Worm (Caenorhabditis elegans) whole organism, L2 larva: Measurements from ENCODE around the gene ced-5.

Experiments used
- R02D3.7 ChIP-seq: fragments of 150-350 bp; optimal IDR thresholded peaks from 2 replicates; lab custom pipeline; 2014; ENCODE audit warnings: missing biosample characterization, missing genetic modification characterization
- Y55F3AM.14 ChIP-seq: fragments of 200-800 bp; sonication (Bioruptor generic); optimal IDR thresholded peaks from 2 replicates; lab custom pipeline; 2018; ENCODE audit warnings: mild to moderate bottlenecking, missing genetic modification characterization, missing compliant biosample characterization
- ZK546.5 ChIP-seq: sonication (generic microtip); optimal IDR thresholded peaks from 2 replicates; lab custom pipeline; 2017; ENCODE audit warnings: missing biosample characterization, missing genetic modification characterization
- alr-1 ChIP-seq: fragments of 150-350 bp; optimal IDR thresholded peaks from 2 replicates; lab custom pipeline; 2014; ENCODE audit warnings: missing biosample characterization, missing genetic modification characterization
- aly-2 ChIP-seq: fragments of 150-350 bp; optimal IDR thresholded peaks from 2 replicates; lab custom pipeline; 2014; ENCODE audit warnings: missing biosample characterization, missing genetic modification characterization
- ama-1 ChIP-seq: fragments of 150-350 bp; optimal IDR thresholded peaks from 2 replicates; lab custom pipeline; 2018; ENCODE audit warnings: inconsistent platforms
- blmp-1 ChIP-seq: sonication (generic microtip); optimal IDR thresholded peaks from 2 replicates; lab custom pipeline; 2017; ENCODE audit warnings: missing genetic modification characterization, mild to moderate bottlenecking, missing compliant biosample characterization, antibody characterized with exemption, moderate library complexity; ENCODE audit not compliant: insufficient read depth
- ceh-16 ChIP-seq: fragments of 150-350 bp; optimal IDR thresholded peaks from 2 replicates; lab custom pipeline; 2014; ENCODE audit warnings: missing biosample characterization, missing genetic modification characterization
- ceh-82 ChIP-seq: fragments of 150-350 bp; optimal IDR thresholded peaks from 2 replicates; lab custom pipeline; 2014; ENCODE audit warnings: missing biosample characterization, missing genetic modification characterization
- crh-2 ChIP-seq: sonication (generic microtip); optimal IDR thresholded peaks from 2 replicates; lab custom pipeline; 2017; ENCODE audit warnings: missing biosample characterization, missing genetic modification characterization
- dmd-4 ChIP-seq: sonication (generic microtip); optimal IDR thresholded peaks from 2 replicates; lab custom pipeline; 2017; ENCODE audit warnings: missing biosample characterization, missing genetic modification characterization
- egl-27 ChIP-seq: sonication (generic microtip); optimal IDR thresholded peaks from 3 replicates; lab custom pipeline; 2017; ENCODE audit warnings: missing biosample characterization, missing genetic modification reagents, missing genetic modification characterization
- elt-3 ChIP-seq: sonication (generic microtip); optimal IDR thresholded peaks from 2 replicates; lab custom pipeline; 2017; ENCODE audit warnings: missing biosample characterization, missing genetic modification characterization
- fos-1 ChIP-seq: fragments of 150-350 bp; optimal IDR thresholded peaks from 2 replicates; lab custom pipeline; 2014; ENCODE audit warnings: missing biosample characterization, missing genetic modification characterization
- lin-39 ChIP-seq: fragments of 150-350 bp; optimal IDR thresholded peaks from 2 replicates; lab custom pipeline; 2014; ENCODE audit warnings: missing biosample characterization, missing genetic modification reagents, missing genetic modification characterization
- lsy-2 ChIP-seq, 2 experiments: fragments of 150-350 bp in 1 of 2; sonication (generic microtip) in 1 of 2; optimal IDR thresholded peaks; 2 replicates each; lab custom pipeline; 2014 to 2017; ENCODE audit warnings: missing biosample characterization in 2 of 2, missing genetic modification characterization in 2 of 2
- mab-5 ChIP-seq: fragments of 150-350 bp; optimal IDR thresholded peaks from 2 replicates; lab custom pipeline; 2014; ENCODE audit warnings: missing biosample characterization, missing genetic modification characterization
- nhr-10 ChIP-seq: sonication (generic microtip); optimal IDR thresholded peaks from 2 replicates; lab custom pipeline; 2017; ENCODE audit warnings: missing biosample characterization, missing genetic modification characterization
- nhr-11 ChIP-seq: fragments of 150-350 bp; optimal IDR thresholded peaks from 2 replicates; lab custom pipeline; 2014; ENCODE audit warnings: missing biosample characterization, missing genetic modification characterization
- nhr-12 ChIP-seq: fragments of 150-350 bp; optimal IDR thresholded peaks from 2 replicates; lab custom pipeline; 2014; ENCODE audit warnings: missing biosample characterization, missing genetic modification characterization
- nhr-129 ChIP-seq: fragments of 150-350 bp; optimal IDR thresholded peaks from 2 replicates; lab custom pipeline; 2014; ENCODE audit warnings: missing biosample characterization, missing genetic modification characterization
- nhr-21 ChIP-seq: fragments of 150-350 bp; optimal IDR thresholded peaks from 2 replicates; lab custom pipeline; 2014; ENCODE audit warnings: missing biosample characterization, missing genetic modification characterization
- nhr-23 ChIP-seq: fragments of 150-350 bp; optimal IDR thresholded peaks from 2 replicates; lab custom pipeline; 2014; ENCODE audit warnings: missing biosample characterization, missing genetic modification reagents, missing genetic modification characterization
- nhr-6 ChIP-seq: fragments of 150-350 bp; optimal IDR thresholded peaks from 2 replicates; lab custom pipeline; 2014; ENCODE audit warnings: missing biosample characterization, missing genetic modification characterization
- sem-4 ChIP-seq: fragments of 150-350 bp; optimal IDR thresholded peaks from 2 replicates; lab custom pipeline; 2014; ENCODE audit warnings: missing biosample characterization, missing genetic modification reagents, missing genetic modification characterization
- sma-3 ChIP-seq: sonication (generic microtip); optimal IDR thresholded peaks from 2 replicates; lab custom pipeline; 2016; ENCODE audit warnings: missing genetic modification reagents, missing genetic modification characterization, missing compliant biosample characterization
- sma-9 ChIP-seq, 2 experiments: fragments of 150-350 bp in 1 of 2; sonication (generic microtip) in 1 of 2; optimal IDR thresholded peaks; 2 replicates each; lab custom pipeline; 2014 to 2016; ENCODE audit warnings: missing genetic modification characterization in 2 of 2, mild to moderate bottlenecking in 1 of 2, missing biosample characterization in 1 of 2, missing compliant biosample characterization in 1 of 2, missing genetic modification reagents in 1 of 2, moderate library complexity in 1 of 2
- snpc-4 ChIP-seq: fragments of 150-350 bp; optimal IDR thresholded peaks from 2 replicates; lab custom pipeline; 2014; ENCODE audit warnings: missing biosample characterization, missing genetic modification characterization
- unc-39 ChIP-seq: fragments of 150-350 bp; optimal IDR thresholded peaks from 2 replicates; lab custom pipeline; 2014; ENCODE audit warnings: missing biosample characterization, missing genetic modification characterization
- unc-55 ChIP-seq: fragments of 150-350 bp; sonication (generic microtip); optimal IDR thresholded peaks from 3 replicates; lab custom pipeline; 2014; ENCODE audit warnings: missing biosample characterization, missing genetic modification reagents, missing genetic modification characterization
- unc-62 ChIP-seq: fragments of 150-350 bp; optimal IDR thresholded peaks from 2 replicates; lab custom pipeline; 2014; ENCODE audit warnings: missing biosample characterization, missing genetic modification reagents, missing genetic modification characterization
- zag-1 ChIP-seq: fragments of 150-350 bp; optimal IDR thresholded peaks from 2 replicates; lab custom pipeline; 2014; ENCODE audit warnings: missing biosample characterization, missing genetic modification characterization
- ztf-4 ChIP-seq: fragments of 150-350 bp; optimal IDR thresholded peaks from 2 replicates; lab custom pipeline; 2014; ENCODE audit warnings: missing biosample characterization, missing genetic modification characterization

The ced-5 gene

DNA sequence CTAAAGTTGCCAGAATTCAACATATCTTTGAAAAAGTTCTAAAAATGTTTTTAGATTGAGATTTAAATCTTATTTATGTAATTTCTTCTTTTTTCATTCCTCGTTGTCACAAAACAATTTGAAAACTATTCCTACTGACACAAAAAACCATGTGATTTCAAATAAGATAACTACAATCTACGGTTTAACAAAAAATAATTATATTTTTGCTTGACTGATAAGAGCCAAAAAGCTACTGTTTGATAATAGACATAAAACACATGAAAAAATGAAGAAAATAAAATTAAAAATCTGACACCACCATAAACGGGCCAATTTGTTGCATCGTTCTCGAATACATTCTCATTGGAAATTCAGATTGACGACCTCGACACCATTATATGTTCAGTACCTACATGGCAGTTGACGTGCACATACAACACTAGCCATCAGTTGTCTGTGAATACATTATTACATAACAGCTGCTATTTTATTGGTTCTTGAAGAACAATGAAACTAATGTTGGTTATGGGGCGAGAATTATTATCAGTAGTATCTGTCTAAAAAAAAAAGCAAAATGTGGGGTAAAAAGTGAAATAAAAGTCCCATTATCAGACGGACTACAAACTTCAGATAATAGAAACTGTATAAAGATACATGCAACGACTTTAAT lies 19.8 kb upstream of the ced-5 start, which contains the start of gene ugt-43:
TSS of gene ugt-43 (plus strand) at position 602 of the 652 bp plus-strand sequence.
- TF ChIP-seq blmp-1: no peak
- TF ChIP-seq alr-1 (tag; lab: Kevin White, UChicago): no peak
- no peak for TF ChIP-seq nhr-11 (tag; lab: Kevin White, UChicago)
- TF ChIP-seq dmd-4 (tag; lab: Kevin White, UChicago): no peak
- no peak for TF ChIP-seq nhr-21 (tag; lab: Kevin White, UChicago)
- no peak for TF ChIP-seq Y55F3AM.14
- TF ChIP-seq unc-62: no peak
- no peak for TF ChIP-seq nhr-6
- TF ChIP-seq ceh-82 (tag; lab: Kevin White, UChicago): no peak
- TF ChIP-seq unc-39 (tag; lab: Kevin White, UChicago): no peak
- TF ChIP-seq sem-4 (tag; lab: Kevin White, UChicago): no peak
- TF ChIP-seq elt-3: no peak
- no peak for TF ChIP-seq mab-5
- TF ChIP-seq ama-1 (lab: Kevin White, UChicago): no peak
- no peak for TF ChIP-seq nhr-12 (tag; lab: Kevin White, UChicago)
- TF ChIP-seq egl-27 (tag; lab: Kevin White, UChicago): no peak

DNA sequence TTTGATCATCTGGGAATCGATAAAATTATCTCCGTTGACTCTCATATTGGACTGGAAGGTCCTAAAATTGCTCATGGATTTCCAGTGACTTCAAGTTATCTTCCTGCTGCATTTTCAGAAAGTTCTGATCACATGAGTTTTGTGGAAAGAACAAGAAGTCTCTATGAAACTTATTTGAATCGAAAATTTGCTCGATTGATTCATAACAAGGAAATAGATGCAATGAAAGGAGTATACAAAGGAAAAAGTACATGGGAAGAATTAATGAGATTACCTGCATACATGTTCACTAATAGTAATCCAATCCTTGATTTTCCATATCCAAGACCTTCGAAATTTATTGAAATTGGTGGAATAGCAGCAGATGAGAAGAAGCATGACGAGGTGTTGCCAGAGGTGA lies 18.1 kb upstream of the ced-5 start:
- TF ChIP-seq unc-62 (no peak), ama-1 (lab: Kevin White, UChicago) (no peak), R02D3.7 (tag; lab: Kevin White, UChicago) (no peak), lin-39 (tag; lab: Kevin White, UChicago) (no peak), blmp-1 (no peak), egl-27 (tag; lab: Kevin White, UChicago) (no peak), unc-55 (GFP tag; lab: Kevin White, UChicago) (no peak), nhr-21 (tag; lab: Kevin White, UChicago) (no peak), ZK546.5 (tag; lab: Kevin White, UChicago) (no peak), zag-1 (no peak), ceh-16 (tag; lab: Kevin White, UChicago) (no peak)
- TF ChIP-seq, all 48 proteins: peak for 0

DNA sequence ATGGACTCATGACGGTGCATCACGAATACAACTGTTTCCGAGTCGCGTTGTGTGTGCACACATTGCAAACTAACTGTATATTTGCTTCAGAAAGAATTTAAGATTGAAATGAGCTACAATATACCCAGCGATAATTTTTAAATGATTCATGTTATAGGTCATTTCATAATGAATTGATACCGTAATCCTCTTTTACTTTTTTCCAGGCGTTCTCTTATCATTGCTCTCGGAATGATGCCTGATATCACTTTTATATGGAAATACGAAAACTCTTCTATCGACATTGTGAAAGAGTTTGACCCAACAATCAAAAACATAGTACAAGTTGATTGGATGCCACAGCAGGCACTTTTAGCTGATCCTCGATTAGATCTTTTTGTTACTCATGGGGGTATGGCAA lies 17.5 kb upstream of the ced-5 start:
- TF ChIP-seq blmp-1: no peak
- TF ChIP-seq unc-55 (GFP tag; lab: Kevin White, UChicago): no peak
- TF ChIP-seq fos-1 (tag; lab: Kevin White, UChicago): peak; percentile 91
- TF ChIP-seq sma-9 (GFP tag; optimal IDR thresholded peaks at IDR 0.05; lab: Kevin White, UChicago): peak; percentile 59
- TF ChIP-seq sma-9 (tag; optimal IDR thresholded peaks at IDR 0.05; lab: Kevin White, UChicago): no peak

DNA sequence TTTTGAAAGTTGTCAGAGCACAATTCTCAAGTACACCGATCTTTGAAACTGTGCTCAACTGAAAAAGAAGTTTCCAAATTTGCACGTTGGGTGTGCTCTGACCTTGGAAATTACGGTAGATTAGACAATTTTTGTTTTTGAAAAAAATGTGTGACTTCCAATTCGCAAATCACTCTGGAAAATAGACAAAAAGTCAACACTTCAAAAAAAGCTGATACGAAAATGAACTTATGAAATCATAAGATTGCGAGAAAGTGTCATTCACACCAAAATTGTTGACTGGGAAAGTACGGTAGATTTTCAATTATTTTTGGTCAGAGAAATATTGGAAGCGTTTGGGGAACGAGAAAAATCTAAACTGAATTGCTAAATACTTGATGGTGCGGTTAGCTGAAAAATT lies 16.6 kb upstream of the ced-5 start:
- TF ChIP-seq ztf-4 (tag; lab: Kevin White, UChicago) (no peak), nhr-11 (tag; lab: Kevin White, UChicago) (no peak), sma-3 (GFP tag; lab: Kevin White, UChicago) (no peak), snpc-4 (tag; lab: Kevin White, UChicago) (no peak), ceh-16 (tag; lab: Kevin White, UChicago) (no peak), unc-39 (tag; lab: Kevin White, UChicago) (no peak), lsy-2 (tag; optimal IDR thresholded peaks at IDR 0.05; lab: Kevin White, UChicago) (no peak), alr-1 (tag; lab: Kevin White, UChicago) (no peak), nhr-10 (tag; lab: Kevin White, UChicago) (no peak), aly-2 (tag; lab: Kevin White, UChicago) (no peak), Y55F3AM.14 (no peak), elt-3 (no peak), nhr-129 (tag; lab: Kevin White, UChicago) (no peak)

DNA sequence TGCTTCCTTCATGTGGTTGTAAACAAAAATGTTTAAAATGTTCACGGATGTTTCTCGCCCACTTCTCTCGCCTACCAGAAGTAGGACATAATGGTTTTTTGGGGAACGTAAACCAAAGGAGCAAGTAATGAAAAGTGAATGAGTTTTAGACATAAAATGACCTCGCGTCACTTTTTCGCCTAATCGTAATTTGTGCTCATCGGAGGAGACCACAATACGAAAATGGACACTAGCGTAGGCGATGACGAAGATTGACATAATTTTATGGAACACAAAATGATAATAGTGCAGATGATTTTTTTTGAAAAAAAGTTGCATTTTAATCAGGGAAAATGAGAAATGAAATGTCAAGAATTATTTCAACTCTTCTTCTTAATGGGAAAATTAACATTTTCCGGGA lies 15.2 kb upstream of the ced-5 start:
- TF ChIP-seq nhr-6: no peak
- TF ChIP-seq fos-1 (tag; lab: Kevin White, UChicago): peak; percentile 58
- TF ChIP-seq crh-2 (tag; lab: Kevin White, UChicago): no peak
- TF ChIP-seq nhr-23 (tag; lab: Kevin White, UChicago): no peak
- TF ChIP-seq sem-4 (tag; lab: Kevin White, UChicago): no peak
